Fruit fly (Drosophila melanogaster): ENCODE results near the gene nst.

dm6 chr3L:12532220-12532619, 2.2 kb upstream of the nst start:
- no peak for TF ChIP-seq pan (optimal IDR thresholded peaks at IDR 0.05)
- no peak for TF ChIP-seq EcR (GFP tag; optimal IDR thresholded peaks at IDR 0.05)
- TF ChIP-seq psq (optimal IDR thresholded peaks at IDR 0.05): no peak
- TF ChIP-seq usp (GFP tag; optimal IDR thresholded peaks at IDR 0.05): no peak
- no peak for TF ChIP-seq Dll (optimal IDR thresholded peaks at IDR 0.05)
- TF ChIP-seq CG8478 (optimal IDR thresholded peaks at IDR 0.05): no peak

Data from whole organism.